Fruit fly (Drosophila melanogaster) whole organism, prepupa: ENCODE results near the gene repo.

Experiments
- Blimp-1 ChIP-seq: fragments of 200-800 bp; sonication (Bioruptor generic); optimal IDR thresholded peaks from 3 replicates; lab custom pipeline; 2017; ENCODE audit warnings: missing biosample characterization, missing genetic modification characterization, mild to moderate bottlenecking, moderate library complexity, missing genetic modification reagents
- CG1621 ChIP-seq: fragments of 200-800 bp; sonication (Bioruptor generic); optimal IDR thresholded peaks from 3 replicates; lab custom pipeline; 2018; ENCODE audit warnings: missing biosample characterization, mild to moderate bottlenecking, missing genetic modification characterization
- CG6808 ChIP-seq: fragments of 200-800 bp; sonication (Bioruptor generic); optimal IDR thresholded peaks from 3 replicates; lab custom pipeline; 2017; ENCODE audit warnings: missing biosample characterization, missing genetic modification characterization, mild to moderate bottlenecking, moderate library complexity, missing genetic modification reagents
- CG6854 ChIP-seq: fragments of 200-800 bp; sonication (Bioruptor generic); optimal IDR thresholded peaks from 2 replicates; lab custom pipeline; 2017; ENCODE audit warnings: missing biosample characterization, mild to moderate bottlenecking, missing genetic modification characterization
- CG8319 ChIP-seq: fragments of 200-800 bp; sonication (Bioruptor generic); optimal IDR thresholded peaks from 3 replicates; lab custom pipeline; 2016; ENCODE audit warnings: missing biosample characterization, missing genetic modification characterization
- CG8632 ChIP-seq: fragments of 200-800 bp; sonication (Bioruptor generic); optimal IDR thresholded peaks from 3 replicates; lab custom pipeline; 2016; ENCODE audit warnings: missing biosample characterization, missing genetic modification characterization
- Ets96B ChIP-seq: fragments of 200-800 bp; optimal IDR thresholded peaks from 2 replicates; lab custom pipeline; 2019; ENCODE audit warnings: missing biosample characterization, mild to moderate bottlenecking, missing genetic modification characterization, moderate library complexity
- Sox102F ChIP-seq: fragments of 200-800 bp; sonication (Bioruptor generic); optimal IDR thresholded peaks from 2 replicates; lab custom pipeline; 2016; ENCODE audit warnings: missing biosample characterization, mild to moderate bottlenecking, missing genetic modification characterization
- fd85E ChIP-seq: fragments of 200-800 bp; sonication (Bioruptor generic); optimal IDR thresholded peaks from 3 replicates; lab custom pipeline; 2016; ENCODE audit warnings: missing biosample characterization, missing genetic modification characterization
- ss ChIP-seq, 2 experiments: fragments of 200-800 bp; sonication (Bioruptor generic); optimal IDR thresholded peaks; 2 replicates in 1 of 2; 3 replicates in 1 of 2; lab custom pipeline; 2017 to 2018; ENCODE audit warnings: mild to moderate bottlenecking in 2 of 2, missing biosample characterization in 2 of 2, missing genetic modification characterization in 2 of 2, moderate library complexity in 1 of 2

dm6 chr3R:18232187-18232586, 3.8 kb upstream of the repo start:
- TF ChIP-seq Sox102F (GFP tag; lab: Kevin White, UChicago) (no peak), Ets96B (tag; lab: Kevin White, UChicago) (no peak), CG6808 (GFP tag; lab: Kevin White, UChicago) (no peak), CG8632 (GFP tag; lab: Kevin White, UChicago) (no peak), CG1621 (tag; lab: Kevin White, UChicago) (no peak), ss (GFP tag; optimal IDR thresholded peaks at IDR 0.05; lab: Kevin White, UChicago) (no peak), CG8319 (GFP tag; lab: Kevin White, UChicago) (no peak), Blimp-1 (GFP tag; lab: Kevin White, UChicago) (no peak), fd85E (GFP tag; lab: Kevin White, UChicago) (no peak), CG6854 (GFP tag; lab: Kevin White, UChicago) (no peak)
